Fruit fly (Drosophila melanogaster): Measurements from ENCODE around the gene CG45079.

The CG45079 gene

dm6 chr3R:17117607-17118327 is 6.5 kb upstream of the CG45079 start:
- no peak for TF ChIP-seq CG17801 (GFP tag; optimal IDR thresholded peaks at IDR 0.05; ENCODE audit: partially characterized antibody)

dm6 chr3R:17118917-17119378 is 5.3 kb upstream of the CG45079 start:
- TF ChIP-seq CG17801 (GFP tag; optimal IDR thresholded peaks at IDR 0.05; ENCODE audit: partially characterized antibody), result peak; percentile 56

dm6 chr3R:17120165-17120564 is 4.1 kb upstream of the CG45079 start, which contains the start of gene CG34278:
Gene CG34278 (plus strand): TSS chr3R:17120465.
- no peak for TF ChIP-seq CG17801 (GFP tag; optimal IDR thresholded peaks at IDR 0.05; ENCODE audit: partially characterized antibody)

dm6 chr3R:17121277-17121676 is 3.0 kb upstream of the CG45079 start, which contains the start of gene CG42779:
Gene CG42779 (plus strand): TSS chr3R:17121577.
- no peak for TF ChIP-seq CG17801 (GFP tag; optimal IDR thresholded peaks at IDR 0.05; ENCODE audit: partially characterized antibody)

dm6 chr3R:17122796-17123504 is 1.3 kb upstream of the CG45079 start:
- TF ChIP-seq CG17801 (GFP tag; optimal IDR thresholded peaks at IDR 0.05; ENCODE audit: partially characterized antibody), result no peak

- no peak for TF ChIP-seq CG17801 (GFP tag; optimal IDR thresholded peaks at IDR 0.05; ENCODE audit: partially characterized antibody)
Observed at dm6 chr3R:17125339-17126044, 1.2 kb downstream of the CG45079 start, which contains the start of gene cher. Gene cher (minus strand): TSS chr3R:17125389.

dm6 chr3R:17126838-17127237 is 2.6 kb downstream of the CG45079 start, which contains the start of the genes CG17477 and CG31269:
Gene CG17477 (minus strand): TSS chr3R:17126938.
Gene CG31269 (plus strand): TSS chr3R:17127126.
- TF ChIP-seq CG17801 (GFP tag; optimal IDR thresholded peaks at IDR 0.05; ENCODE audit: partially characterized antibody), result no peak

- TF ChIP-seq CG17801 (GFP tag; optimal IDR thresholded peaks at IDR 0.05; ENCODE audit: partially characterized antibody), result no peak
Observed at dm6 chr3R:17127912-17128311, 3.6 kb downstream of the CG45079 start, which contains the start of gene CG31265. Gene CG31265 (plus strand): TSS chr3R:17128212.

- no peak for TF ChIP-seq CG17801 (GFP tag; optimal IDR thresholded peaks at IDR 0.05; ENCODE audit: partially characterized antibody)
Observed at dm6 chr3R:17130326-17130725, 6.0 kb downstream of the CG45079 start, which contains the start of gene CG17475. Gene CG17475 (minus strand): TSS chr3R:17130426.

- no peak for TF ChIP-seq CG17801 (GFP tag; optimal IDR thresholded peaks at IDR 0.05; ENCODE audit: partially characterized antibody)
Observed at dm6 chr3R:17132098-17132712, 7.9 kb downstream of the CG45079 start, which contains the start of the genes CG4053 and CG31266. Gene CG4053 (minus strand): TSS chr3R:17132198. Gene CG31266 (plus strand): TSS chr3R:17132662.

dm6 chr3R:17133897-17134296 is 9.6 kb downstream of the CG45079 start, which contains the start of gene CG31267:
Gene CG31267 (plus strand): TSS chr3R:17134197.
- TF ChIP-seq CG17801 (GFP tag; optimal IDR thresholded peaks at IDR 0.05; ENCODE audit: partially characterized antibody), result no peak

dm6 chr3R:17135747-17136146 is 11.5 kb downstream of the CG45079 start, which contains the start of gene CG5246:
Gene CG5246 (plus strand): TSS chr3R:17136111.
- no peak for TF ChIP-seq CG17801 (GFP tag; optimal IDR thresholded peaks at IDR 0.05; ENCODE audit: partially characterized antibody)

- no peak for TF ChIP-seq CG17801 (GFP tag; optimal IDR thresholded peaks at IDR 0.05; ENCODE audit: partially characterized antibody)
Observed at dm6 chr3R:17137593-17137992, 13.3 kb downstream of the CG45079 start, which contains the start of gene CG5255. Gene CG5255 (plus strand): TSS chr3R:17137893.

dm6 chr3R:17138699-17139098 is 14.4 kb downstream of the CG45079 start, which contains the start of gene CG5265:
Gene CG5265 (plus strand): TSS chr3R:17138999.
- TF ChIP-seq CG17801 (GFP tag; optimal IDR thresholded peaks at IDR 0.05; ENCODE audit: partially characterized antibody), result no peak
